Worm (Caenorhabditis elegans) whole organism, L4 larva: ENCODE measurements around the gene C04E6.8.

Experiments
- F44E2.7 ChIP-seq: fragments of 200-800 bp; sonication (Bioruptor generic); IDR thresholded peaks from 2 replicates; pipeline ENCODE4 v2.1.2; 2022; ENCODE audit warnings: missing genetic modification characterization, missing compliant biosample characterization
- R02D3.7 ChIP-seq: fragments of 150-350 bp; sonication (generic microtip); optimal IDR thresholded peaks from 3 replicates; lab custom pipeline; 2014; ENCODE audit warnings: missing biosample characterization, missing genetic modification characterization
- Y5F2A.4 ChIP-seq: fragments of 200-800 bp; sonication (Bioruptor generic); optimal IDR thresholded peaks from 2 replicates; lab custom pipeline; 2018; ENCODE audit warnings: mild to moderate bottlenecking, missing genetic modification characterization, missing compliant biosample characterization
- aha-1 ChIP-seq: fragments of 150-350 bp; peaks from one replicate; lab custom pipeline; 2014; ENCODE audit warnings: missing biosample characterization, missing genetic modification characterization
- aly-2 ChIP-seq: sonication (generic microtip); optimal IDR thresholded peaks from 2 replicates; lab custom pipeline; 2018; ENCODE audit warnings: missing biosample characterization, missing genetic modification characterization
- ama-1 ChIP-seq: fragments of 150-350 bp; optimal IDR thresholded peaks from 2 replicates; lab custom pipeline; 2014; ENCODE audit warnings: inconsistent platforms, mixed read lengths
- ceh-20 ChIP-seq: fragments of 200-800 bp; sonication (Bioruptor generic); IDR thresholded peaks from 2 replicates; pipeline ENCODE4 v1.3.6; 2022; ENCODE audit warnings: missing genetic modification reagents, missing genetic modification characterization, missing compliant biosample characterization
- ceh-44 ChIP-seq: fragments of 200-800 bp; sonication (Bioruptor generic); IDR thresholded peaks from 2 replicates; pipeline ENCODE4 v1.3.6; 2022; ENCODE audit warnings: missing genetic modification reagents, missing genetic modification characterization, missing compliant biosample characterization
- cey-2 ChIP-seq: sonication (generic microtip); optimal IDR thresholded peaks from 3 replicates; lab custom pipeline; 2017; ENCODE audit warnings: missing genetic modification characterization, mild to moderate bottlenecking, missing compliant biosample characterization, antibody characterized with exemption, borderline replicate concordance; ENCODE audit not compliant: insufficient read depth
- daf-12 ChIP-seq: fragments of 150-350 bp; optimal IDR thresholded peaks from 2 replicates; lab custom pipeline; 2014; ENCODE audit warnings: missing biosample characterization, missing genetic modification reagents, missing genetic modification characterization
- daf-16 ChIP-seq, 3 experiments: sonication (generic microtip); optimal IDR thresholded peaks; 2 replicates each; lab custom pipeline; 2016 to 2017; ENCODE audit warnings: missing genetic modification characterization in 3 of 3, missing genetic modification reagents in 3 of 3, mild to moderate bottlenecking in 2 of 3, missing compliant biosample characterization in 2 of 3, missing biosample characterization in 1 of 3, moderate library complexity in 1 of 3
- dmd-6 ChIP-seq: fragments of 200-800 bp; sonication (Bioruptor generic); IDR thresholded peaks from 2 replicates; pipeline ENCODE4 v1.3.6; 2022; ENCODE audit warnings: missing genetic modification reagents, missing genetic modification characterization, missing compliant biosample characterization
- dpl-1 ChIP-seq: fragments of 150-350 bp; optimal IDR thresholded peaks from 2 replicates; lab custom pipeline; 2014; ENCODE audit warnings: missing biosample characterization, missing genetic modification reagents, missing genetic modification characterization
- dve-1 ChIP-seq: sonication (generic microtip); optimal IDR thresholded peaks from 2 replicates; lab custom pipeline; 2017; ENCODE audit warnings: antibody characterized with exemption, mild to moderate bottlenecking, missing genetic modification characterization, missing compliant biosample characterization; ENCODE audit not compliant: insufficient read depth
- egl-27 ChIP-seq: sonication (generic microtip); optimal IDR thresholded peaks from 3 replicates; lab custom pipeline; 2017; ENCODE audit warnings: missing biosample characterization, missing genetic modification reagents, missing genetic modification characterization
- hif-1 ChIP-seq, 2 experiments: sonication (generic microtip); optimal IDR thresholded peaks; 2 replicates each; lab custom pipeline; 2016 to 2017; ENCODE audit warnings: missing compliant biosample characterization in 2 of 2, missing genetic modification characterization in 2 of 2, missing genetic modification reagents in 2 of 2, missing genotype in 2 of 2, mild to moderate bottlenecking in 1 of 2
- hlh-11 ChIP-seq: fragments of 200-800 bp; sonication (Bioruptor generic); optimal IDR thresholded peaks from 2 replicates; lab custom pipeline; 2018; ENCODE audit warnings: mild to moderate bottlenecking, missing genetic modification characterization, missing compliant biosample characterization
- lin-13 ChIP-seq: fragments of 150-350 bp; optimal IDR thresholded peaks from 2 replicates; lab custom pipeline; 2014; ENCODE audit warnings: missing biosample characterization, missing genetic modification reagents, missing genetic modification characterization
- lin-15B ChIP-seq: fragments of 150-350 bp; sonication (generic microtip); optimal IDR thresholded peaks from 3 replicates; lab custom pipeline; 2014; ENCODE audit warnings: missing biosample characterization, missing genetic modification characterization
- lsy-2 ChIP-seq, 2 experiments: fragments of 150-350 bp in 1 of 2; sonication (generic microtip) in 1 of 2; optimal IDR thresholded peaks; 2 replicates each; lab custom pipeline; 2014 to 2017; ENCODE audit warnings: missing biosample characterization in 2 of 2, missing genetic modification characterization in 2 of 2
- madf-5 ChIP-seq, 2 experiments: fragments of 200-800 bp; sonication (Bioruptor generic); IDR thresholded peaks; 2 replicates each; pipeline ENCODE4 v1.3.6; 2022; ENCODE audit warnings: missing compliant biosample characterization in 2 of 2, missing genetic modification characterization in 2 of 2
- mdl-1 ChIP-seq, 2 experiments: fragments of 150-350 bp in 1 of 2; sonication (generic microtip) in 1 of 2; optimal IDR thresholded peaks; 2 replicates each; lab custom pipeline; 2014 to 2017; ENCODE audit warnings: missing biosample characterization in 2 of 2, missing genetic modification characterization in 2 of 2
- mxl-3 ChIP-seq: fragments of 200-800 bp; sonication (Bioruptor generic); optimal IDR thresholded peaks from 2 replicates; lab custom pipeline; 2018; ENCODE audit warnings: mild to moderate bottlenecking, missing genetic modification characterization, missing compliant biosample characterization
- nhr-102 ChIP-seq: sonication (generic microtip); optimal IDR thresholded peaks from 2 replicates; lab custom pipeline; 2016; ENCODE audit warnings: mild to moderate bottlenecking, missing genetic modification characterization, moderate library complexity, missing compliant biosample characterization
- nhr-111 ChIP-seq: fragments of 200-800 bp; sonication (Bioruptor generic); optimal IDR thresholded peaks from 2 replicates; lab custom pipeline; 2018; ENCODE audit warnings: mild to moderate bottlenecking, missing genetic modification characterization, missing compliant biosample characterization
- nhr-25 ChIP-seq: sonication (generic microtip); optimal IDR thresholded peaks from 2 replicates; lab custom pipeline; 2017; ENCODE audit warnings: missing genetic modification characterization, mild to moderate bottlenecking, missing compliant biosample characterization, antibody characterized with exemption, moderate library complexity, borderline replicate concordance; ENCODE audit not compliant: insufficient read depth
- nhr-28 ChIP-seq: fragments of 150-350 bp; optimal IDR thresholded peaks from 2 replicates; lab custom pipeline; 2014; ENCODE audit warnings: missing biosample characterization, missing genetic modification characterization
- nhr-48 ChIP-seq: sonication (generic microtip); optimal IDR thresholded peaks from 2 replicates; lab custom pipeline; 2016; ENCODE audit warnings: mild to moderate bottlenecking, missing genetic modification characterization, missing compliant biosample characterization
- nhr-76 ChIP-seq: fragments of 150-350 bp; optimal IDR thresholded peaks from 2 replicates; lab custom pipeline; 2014; ENCODE audit warnings: missing biosample characterization, missing genetic modification characterization
- sdz-12 ChIP-seq: fragments of 200-800 bp; sonication (Bioruptor generic); optimal IDR thresholded peaks from 2 replicates; lab custom pipeline; 2018; ENCODE audit warnings: mild to moderate bottlenecking, missing genetic modification characterization, missing compliant biosample characterization
- tra-1 ChIP-seq: fragments of 200-800 bp; sonication (Bioruptor generic); IDR thresholded peaks from 2 replicates; pipeline ENCODE4 v1.3.6; 2022; ENCODE audit warnings: missing genetic modification reagents, missing genetic modification characterization, missing compliant biosample characterization
- unc-130 ChIP-seq: sonication (generic microtip); optimal IDR thresholded peaks from 2 replicates; lab custom pipeline; 2016; ENCODE audit warnings: missing genetic modification reagents, missing genetic modification characterization, missing compliant biosample characterization
- unc-62 ChIP-seq, 3 experiments: fragments of 150-350 bp in 1 of 3; sonication (generic microtip); optimal IDR thresholded peaks in 2 of 3; peaks in 1 of 3; 1 replicate in 1 of 3; 2 replicates in 2 of 3; lab custom pipeline; 2014 to 2017; ENCODE audit warnings: missing biosample characterization in 3 of 3, missing genetic modification characterization in 3 of 3, missing genetic modification reagents in 3 of 3, missing genotype in 1 of 3
- zfp-3 ChIP-seq: fragments of 200-800 bp; sonication (Bioruptor generic); conservative IDR thresholded peaks from 2 replicates; pipeline ENCODE4 v1.3.6; 2022; ENCODE audit warnings: missing genetic modification reagents, missing genetic modification characterization, missing compliant biosample characterization
- ztf-11 ChIP-seq: fragments of 150-350 bp; optimal IDR thresholded peaks from 2 replicates; lab custom pipeline; 2014; ENCODE audit warnings: missing biosample characterization, missing genetic modification characterization

C04E6.8 gene

DNA sequence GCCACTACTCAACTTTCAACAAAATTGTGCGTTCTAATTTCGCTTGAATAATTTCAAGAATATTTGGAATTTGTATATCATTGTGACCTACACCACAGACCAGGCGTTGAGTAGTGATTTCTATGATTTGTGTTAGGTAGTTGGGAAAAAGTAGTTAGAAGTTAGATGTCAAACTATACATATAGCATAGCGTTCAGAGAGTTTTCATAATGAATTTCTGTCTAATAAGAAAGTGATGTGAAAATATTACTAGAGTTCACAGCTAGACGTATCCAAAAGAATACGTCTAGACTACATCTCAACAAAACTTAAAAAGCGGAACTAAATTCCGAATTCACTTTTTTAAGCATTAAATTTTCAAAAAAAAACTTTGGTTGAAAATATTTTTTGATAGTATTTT lies 48.2 kb downstream of the C04E6.8 start:
- TF ChIP-seq Y5F2A.4 (GFP tag; lab: Kevin White, UChicago) (no peak), nhr-25 (tag; lab: Kevin White, UChicago) (no peak), daf-12 (tag; lab: Kevin White, UChicago) (no peak), nhr-48 (tag; lab: Kevin White, UChicago) (no peak), ceh-44 (GFP tag; lab: Robert Waterston, UW) (no peak), nhr-76 (tag; lab: Kevin White, UChicago) (no peak), F44E2.7 (no peak), madf-5 (GFP tag; IDR thresholded peaks at IDR 0.05; lab: Robert Waterston, UW) (0 out of 4 replicates have a peak, but pooled peaks of 1 of the 2 experiments have one; percentile 1), sdz-12 (GFP tag; lab: Kevin White, UChicago) (no peak), zfp-3 (GFP tag; lab: Robert Waterston, UW) (peak; percentile 93), nhr-111 (GFP tag; lab: Kevin White, UChicago) (no peak), daf-16 (GFP tag; optimal IDR thresholded peaks at IDR 0.05; lab: Kevin White, UChicago) (no peak), daf-16 (tag; optimal IDR thresholded peaks at IDR 0.05; lab: Kevin White, UChicago) (no peak), nhr-102 (no peak), lin-15B (tag; lab: Kevin White, UChicago) (no peak), lin-13 (GFP tag; lab: Kevin White, UChicago) (peak; percentile 23), unc-130 (no peak), unc-62 (GFP tag; optimal IDR thresholded peaks at IDR 0.05 in 1 of 2; lab: Kevin White, UChicago) (no peak), unc-62 (tag; optimal IDR thresholded peaks at IDR 0.05; lab: Kevin White, UChicago) (no peak), ztf-11 (tag; lab: Kevin White, UChicago) (no peak), cey-2 (tag; lab: Kevin White, UChicago) (no peak), egl-27 (tag; lab: Kevin White, UChicago) (no peak), mdl-1 (tag; optimal IDR thresholded peaks at IDR 0.05; lab: Kevin White, UChicago) (no peak), R02D3.7 (no peak)
- TF ChIP-seq, all 104 proteins: peak for 3

DNA sequence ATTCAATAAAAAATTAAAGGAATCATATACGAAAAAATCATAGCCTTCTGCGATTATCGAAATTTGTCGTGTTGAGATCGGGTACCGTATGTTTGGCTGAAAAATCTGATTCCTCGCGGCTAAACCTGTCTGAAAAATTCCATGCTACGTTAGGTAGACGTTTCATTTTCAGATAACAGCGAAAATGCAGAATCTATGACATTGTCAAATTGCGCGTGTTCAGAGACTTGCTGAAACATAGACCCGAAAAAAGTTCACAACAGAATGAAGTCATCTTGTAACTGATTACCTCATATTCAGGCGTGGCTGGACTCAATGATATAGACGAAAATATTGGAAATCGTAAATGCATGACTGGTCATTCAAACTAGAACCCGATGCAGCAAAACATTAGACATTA lies 50.1 kb downstream of the C04E6.8 start, which contains the start of gene srh-76:
TSS of gene srh-76 (plus strand) at position 301 of the 400 bp plus-strand sequence.
- no peak for TF ChIP-seq ama-1 (lab: Kevin White, UChicago)
- TF ChIP-seq Y5F2A.4 (GFP tag; lab: Kevin White, UChicago) = no peak
- TF ChIP-seq hif-1 (tag; optimal IDR thresholded peaks at IDR 0.05; lab: Kevin White, UChicago) = no peak

DNA sequence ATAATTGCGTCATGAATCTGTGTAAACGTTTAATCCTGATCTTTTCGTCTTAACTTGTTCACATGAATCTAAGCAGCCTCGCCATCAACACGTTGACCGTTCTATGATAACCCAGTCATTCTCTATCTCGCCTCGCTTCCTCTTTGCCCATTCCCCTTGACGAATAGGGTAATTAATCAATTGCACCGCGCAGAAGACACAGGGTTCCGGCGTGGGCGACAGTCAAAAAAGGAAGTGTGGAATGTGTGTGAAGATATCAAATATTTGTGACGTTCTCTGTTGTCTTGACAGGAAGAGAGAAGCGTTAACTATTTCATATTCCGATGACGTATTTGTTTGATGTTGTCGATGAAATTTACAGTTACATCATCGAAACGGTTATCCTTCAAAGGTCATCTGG lies 50.8 kb downstream of the C04E6.8 start:
- TF ChIP-seq madf-5 (GFP tag; IDR thresholded peaks at IDR 0.05; lab: Robert Waterston, UW) (no peak), dmd-6 (GFP tag; lab: Robert Waterston, UW) (peak; percentile 20; the same call in 1 of the 2 replicates), nhr-102 (peak; percentile 77), mdl-1 (tag; optimal IDR thresholded peaks at IDR 0.05; lab: Kevin White, UChicago) (peak in 1 of 2 experiments; percentile 75), nhr-48 (tag; lab: Kevin White, UChicago) (peak; percentile 89), nhr-28 (tag; lab: Kevin White, UChicago) (peak; percentile 85), ama-1 (lab: Kevin White, UChicago) (peak; percentile 49), hlh-11 (tag; lab: Kevin White, UChicago) (peak; percentile 78), dpl-1 (GFP tag; lab: Kevin White, UChicago) (peak; percentile 18), tra-1 (GFP tag; lab: Robert Waterston, UW) (peak; percentile 19; the same call in 1 of the 2 replicates), ceh-20 (GFP tag; lab: Robert Waterston, UW) (peak; percentile 63; the same call in 1 of the 2 replicates), lsy-2 (tag; optimal IDR thresholded peaks at IDR 0.05; lab: Kevin White, UChicago) (no peak), mxl-3 (GFP tag; lab: Kevin White, UChicago) (peak; percentile 99), dve-1 (peak; percentile 19), daf-16 (GFP tag; optimal IDR thresholded peaks at IDR 0.05; lab: Kevin White, UChicago) (no peak), daf-16 (tag; optimal IDR thresholded peaks at IDR 0.05; lab: Kevin White, UChicago) (no peak), aly-2 (tag; lab: Kevin White, UChicago) (no peak), unc-62 (GFP tag; optimal IDR thresholded peaks at IDR 0.05 in 1 of 2; lab: Kevin White, UChicago) (peak in 1 of 2 experiments; percentile 99), unc-62 (tag; optimal IDR thresholded peaks at IDR 0.05; lab: Kevin White, UChicago) (no peak), aha-1 (tag; lab: Kevin White, UChicago) (peak; percentile 99), cey-2 (tag; lab: Kevin White, UChicago) (peak; percentile 77)
